Worm (Caenorhabditis elegans) whole organism, L4 larva: ENCODE measurements around the gene srj-23.

Source experiments
- D1046.2 ChIP-seq: fragments of 200-800 bp; sonication (Bioruptor generic); IDR thresholded peaks from 2 replicates; pipeline ENCODE4 v1.3.6; 2022; ENCODE audit warnings: missing genetic modification characterization, missing compliant biosample characterization
- F10B5.3 ChIP-seq: sonication (generic microtip); optimal IDR thresholded peaks from 2 replicates; lab custom pipeline; 2016; ENCODE audit warnings: mild to moderate bottlenecking, missing genetic modification characterization, missing compliant biosample characterization
- arid-1 ChIP-seq: fragments of 200-800 bp; sonication (Bioruptor generic); conservative IDR thresholded peaks from 2 replicates; pipeline ENCODE4 v1.3.6; 2022; ENCODE audit warnings: missing genetic modification reagents, missing genetic modification characterization, missing compliant biosample characterization
- ceh-20 ChIP-seq: fragments of 200-800 bp; sonication (Bioruptor generic); IDR thresholded peaks from 2 replicates; pipeline ENCODE4 v1.3.6; 2022; ENCODE audit warnings: missing genetic modification reagents, missing genetic modification characterization, missing compliant biosample characterization
- ceh-82 ChIP-seq: sonication (generic microtip); optimal IDR thresholded peaks from 2 replicates; lab custom pipeline; 2017; ENCODE audit warnings: missing biosample characterization, missing genetic modification characterization
- ctbp-1 ChIP-seq: fragments of 200-800 bp; sonication (Bioruptor generic); IDR thresholded peaks from 2 replicates; pipeline ENCODE4 v1.3.6; 2022; ENCODE audit warnings: missing genetic modification reagents, missing genetic modification characterization, missing compliant biosample characterization
- daf-12 ChIP-seq: fragments of 150-350 bp; optimal IDR thresholded peaks from 2 replicates; lab custom pipeline; 2014; ENCODE audit warnings: missing biosample characterization, missing genetic modification reagents, missing genetic modification characterization
- daf-16 ChIP-seq, 3 experiments: sonication (generic microtip); optimal IDR thresholded peaks; 2 replicates each; lab custom pipeline; 2016 to 2017; ENCODE audit warnings: missing genetic modification characterization in 3 of 3, missing genetic modification reagents in 3 of 3, mild to moderate bottlenecking in 2 of 3, missing compliant biosample characterization in 2 of 3, missing biosample characterization in 1 of 3, moderate library complexity in 1 of 3
- dmd-6 ChIP-seq: fragments of 200-800 bp; sonication (Bioruptor generic); IDR thresholded peaks from 2 replicates; pipeline ENCODE4 v1.3.6; 2022; ENCODE audit warnings: missing genetic modification reagents, missing genetic modification characterization, missing compliant biosample characterization
- dmd-9 ChIP-seq: fragments of 200-800 bp; sonication (Bioruptor generic); IDR thresholded peaks from 2 replicates; pipeline ENCODE4 v1.3.6; 2022; ENCODE audit warnings: missing genetic modification reagents, missing genetic modification characterization, missing compliant biosample characterization
- dve-1 ChIP-seq: sonication (generic microtip); optimal IDR thresholded peaks from 2 replicates; lab custom pipeline; 2017; ENCODE audit warnings: antibody characterized with exemption, mild to moderate bottlenecking, missing genetic modification characterization, missing compliant biosample characterization; ENCODE audit not compliant: insufficient read depth
- egl-27 ChIP-seq: sonication (generic microtip); optimal IDR thresholded peaks from 3 replicates; lab custom pipeline; 2017; ENCODE audit warnings: missing biosample characterization, missing genetic modification reagents, missing genetic modification characterization
- egl-43 ChIP-seq: fragments of 200-800 bp; sonication (Bioruptor generic); IDR thresholded peaks from 2 replicates; pipeline ENCODE4 v1.3.6; 2022; ENCODE audit warnings: missing genetic modification reagents, missing genetic modification characterization, missing compliant biosample characterization
- fkh-10 ChIP-seq: fragments of 150-350 bp; optimal IDR thresholded peaks from 2 replicates; lab custom pipeline; 2014; ENCODE audit warnings: missing biosample characterization, missing genetic modification reagents, missing genetic modification characterization
- gei-8 ChIP-seq: fragments of 200-800 bp; sonication (Bioruptor generic); optimal IDR thresholded peaks from 2 replicates; lab custom pipeline; 2018; ENCODE audit warnings: mild to moderate bottlenecking, missing genetic modification characterization, missing compliant biosample characterization
- hif-1 ChIP-seq, 2 experiments: sonication (generic microtip); optimal IDR thresholded peaks; 2 replicates each; lab custom pipeline; 2016 to 2017; ENCODE audit warnings: missing compliant biosample characterization in 2 of 2, missing genetic modification characterization in 2 of 2, missing genetic modification reagents in 2 of 2, missing genotype in 2 of 2, mild to moderate bottlenecking in 1 of 2
- hlh-11 ChIP-seq: fragments of 200-800 bp; sonication (Bioruptor generic); optimal IDR thresholded peaks from 2 replicates; lab custom pipeline; 2018; ENCODE audit warnings: mild to moderate bottlenecking, missing genetic modification characterization, missing compliant biosample characterization
- hmg-1.1 ChIP-seq: fragments of 200-800 bp; sonication (Bioruptor generic); IDR thresholded peaks from 2 replicates; pipeline ENCODE4 v1.3.6; 2022; ENCODE audit warnings: missing genetic modification reagents, missing genetic modification characterization, missing compliant biosample characterization
- lin-1 ChIP-seq: fragments of 200-800 bp; sonication (Bioruptor generic); IDR thresholded peaks from 2 replicates; pipeline ENCODE4 v1.3.6; 2022; ENCODE audit warnings: missing genetic modification reagents, missing genetic modification characterization, missing compliant biosample characterization
- lin-15B ChIP-seq: fragments of 150-350 bp; sonication (generic microtip); optimal IDR thresholded peaks from 3 replicates; lab custom pipeline; 2014; ENCODE audit warnings: missing biosample characterization, missing genetic modification characterization
- lin-29 ChIP-seq: fragments of 200-800 bp; sonication (Bioruptor generic); IDR thresholded peaks from 2 replicates; pipeline ENCODE4 v1.3.6; 2022; ENCODE audit warnings: missing genetic modification reagents, missing genetic modification characterization, missing compliant biosample characterization
- lin-38 ChIP-seq: fragments of 200-800 bp; sonication (Bioruptor generic); IDR thresholded peaks from 2 replicates; pipeline ENCODE4 v1.3.6; 2022; ENCODE audit warnings: missing genetic modification reagents, missing genetic modification characterization, missing compliant biosample characterization
- lin-39 ChIP-seq: fragments of 150-350 bp; optimal IDR thresholded peaks from 2 replicates; lab custom pipeline; 2014; ENCODE audit warnings: missing biosample characterization, missing genetic modification reagents, missing genetic modification characterization
- mdl-1 ChIP-seq, 2 experiments: fragments of 150-350 bp in 1 of 2; sonication (generic microtip) in 1 of 2; optimal IDR thresholded peaks; 2 replicates each; lab custom pipeline; 2014 to 2017; ENCODE audit warnings: missing biosample characterization in 2 of 2, missing genetic modification characterization in 2 of 2
- mep-1 ChIP-seq: fragments of 150-350 bp; sonication (generic microtip); optimal IDR thresholded peaks from 3 replicates; lab custom pipeline; 2014; ENCODE audit warnings: missing biosample characterization, missing genetic modification characterization
- mxl-2 ChIP-seq: fragments of 200-800 bp; sonication (Bioruptor generic); conservative IDR thresholded peaks from 2 replicates; pipeline ENCODE4 v1.3.6; 2022; ENCODE audit warnings: missing genetic modification reagents, missing genetic modification characterization, missing compliant biosample characterization
- nhr-10 ChIP-seq: fragments of 150-350 bp; optimal IDR thresholded peaks from 2 replicates; lab custom pipeline; 2014; ENCODE audit warnings: missing biosample characterization, missing genetic modification characterization
- nhr-102 ChIP-seq: sonication (generic microtip); optimal IDR thresholded peaks from 2 replicates; lab custom pipeline; 2016; ENCODE audit warnings: mild to moderate bottlenecking, missing genetic modification characterization, moderate library complexity, missing compliant biosample characterization
- nhr-111 ChIP-seq: fragments of 200-800 bp; sonication (Bioruptor generic); optimal IDR thresholded peaks from 2 replicates; lab custom pipeline; 2018; ENCODE audit warnings: mild to moderate bottlenecking, missing genetic modification characterization, missing compliant biosample characterization
- nhr-25 ChIP-seq: sonication (generic microtip); optimal IDR thresholded peaks from 2 replicates; lab custom pipeline; 2017; ENCODE audit warnings: missing genetic modification characterization, mild to moderate bottlenecking, missing compliant biosample characterization, antibody characterized with exemption, moderate library complexity, borderline replicate concordance; ENCODE audit not compliant: insufficient read depth
- nhr-42 ChIP-seq: fragments of 200-800 bp; sonication (Bioruptor generic); IDR thresholded peaks from 2 replicates; pipeline ENCODE4 v1.3.6; 2022; ENCODE audit warnings: missing genetic modification characterization, missing compliant biosample characterization
- nhr-6 ChIP-seq: fragments of 150-350 bp; optimal IDR thresholded peaks from 2 replicates; lab custom pipeline; 2014; ENCODE audit warnings: missing biosample characterization, missing genetic modification characterization
- pha-4 ChIP-seq, 2 experiments: fragments of 150-350 bp in 1 of 2; fragments of 200-800 bp in 1 of 2; sonication (Bioruptor generic) in 1 of 2; IDR thresholded peaks in 1 of 2; optimal IDR thresholded peaks in 1 of 2; 2 replicates each; pipeline versions ENCODE4 v1.3.6 to Lab custom; 2014 to 2022; ENCODE audit warnings: missing genetic modification characterization in 2 of 2, missing genetic modification reagents in 2 of 2, missing biosample characterization in 1 of 2, missing compliant biosample characterization in 1 of 2
- rbr-2 ChIP-seq: sonication (generic microtip); optimal IDR thresholded peaks from 2 replicates; lab custom pipeline; 2016; ENCODE audit warnings: missing genotype, missing genetic modification characterization, missing compliant biosample characterization
- snpc-1.2 ChIP-seq: fragments of 200-800 bp; sonication (Bioruptor generic); IDR thresholded peaks from 2 replicates; pipeline ENCODE4 v1.3.6; 2022; ENCODE audit warnings: missing genetic modification reagents, missing genetic modification characterization, missing compliant biosample characterization
- snpc-4 ChIP-seq: fragments of 150-350 bp; optimal IDR thresholded peaks from 2 replicates; lab custom pipeline; 2014; ENCODE audit warnings: missing biosample characterization, missing genetic modification characterization
- spr-3 ChIP-seq: fragments of 200-800 bp; sonication (Bioruptor generic); optimal IDR thresholded peaks from 2 replicates; lab custom pipeline; 2018; ENCODE audit warnings: mild to moderate bottlenecking, missing genetic modification characterization, missing compliant biosample characterization
- tra-1 ChIP-seq: fragments of 200-800 bp; sonication (Bioruptor generic); IDR thresholded peaks from 2 replicates; pipeline ENCODE4 v1.3.6; 2022; ENCODE audit warnings: missing genetic modification reagents, missing genetic modification characterization, missing compliant biosample characterization
- zip-11 ChIP-seq: fragments of 200-800 bp; sonication (Bioruptor generic); IDR thresholded peaks from 2 replicates; pipeline ENCODE4 v1.3.6; 2022; ENCODE audit warnings: missing genetic modification characterization, missing compliant biosample characterization
- zip-2 ChIP-seq: fragments of 150-350 bp; optimal IDR thresholded peaks from 2 replicates; lab custom pipeline; 2014; ENCODE audit warnings: missing biosample characterization, missing genetic modification characterization
- ztf-11 ChIP-seq: fragments of 150-350 bp; optimal IDR thresholded peaks from 2 replicates; lab custom pipeline; 2014; ENCODE audit warnings: missing biosample characterization, missing genetic modification characterization

Gene srj-23

ce11 chrV:1451334-1451733, at the start of gene srj-23:
Gene srj-23, plus strand, starts transcription at chrV:1451634.
- TF ChIP-seq ztf-11 (no peak), rbr-2 (tag; lab: Kevin White, UChicago) (no peak), lin-1 (GFP tag; lab: Robert Waterston, UW) (no peak), nhr-42 (no peak), hlh-11 (tag; lab: Kevin White, UChicago) (no peak), hmg-1.1 (GFP tag; lab: Robert Waterston, UW) (no peak), mep-1 (tag; lab: Kevin White, UChicago) (no peak), lin-29 (GFP tag; lab: Robert Waterston, UW) (no peak), F10B5.3 (tag; lab: Kevin White, UChicago) (no peak)

DNA sequence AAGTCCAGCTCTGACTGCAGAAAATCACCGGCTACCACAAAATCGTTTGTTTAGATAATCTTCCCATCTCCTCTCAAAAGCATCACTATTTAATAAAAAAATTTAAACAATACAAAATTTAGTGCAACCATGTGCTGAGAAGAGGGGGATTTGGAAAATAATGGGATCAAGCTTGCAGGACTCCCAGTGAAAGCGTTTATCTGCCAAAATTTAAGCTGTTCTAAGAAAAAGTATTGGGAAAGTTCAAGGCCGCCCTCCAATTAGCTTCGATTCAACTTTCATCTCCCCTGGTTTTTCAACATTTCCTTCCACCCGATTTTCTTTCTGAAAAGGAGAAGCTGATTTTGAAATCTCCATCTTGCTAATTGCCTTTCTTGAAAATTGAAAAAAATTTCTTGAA, 43.3 kb upstream of the srj-23 start:
- TF ChIP-seq fkh-10 (GFP tag; lab: Kevin White, UChicago), result no peak
- TF ChIP-seq nhr-10 (tag; lab: Kevin White, UChicago), result no peak
- TF ChIP-seq ceh-82 (tag; lab: Kevin White, UChicago), result no peak
- no peak for TF ChIP-seq mdl-1 (tag; optimal IDR thresholded peaks at IDR 0.05; lab: Kevin White, UChicago)
- TF ChIP-seq lin-29 (GFP tag; lab: Robert Waterston, UW), result no peak
- no peak for TF ChIP-seq nhr-111 (GFP tag; lab: Kevin White, UChicago)

- TF ChIP-seq nhr-111 (GFP tag; lab: Kevin White, UChicago) (no peak), dmd-6 (GFP tag; lab: Robert Waterston, UW) (no peak), arid-1 (GFP tag; lab: Robert Waterston, UW) (no peak), daf-12 (tag; lab: Kevin White, UChicago) (no peak), nhr-6 (tag; lab: Kevin White, UChicago) (no peak), nhr-102 (no peak), snpc-1.2 (GFP tag; lab: Robert Waterston, UW) (no peak), ceh-82 (tag; lab: Kevin White, UChicago) (no peak), egl-43 (GFP tag; lab: Robert Waterston, UW) (no peak), lin-15B (no peak), nhr-25 (no peak), spr-3 (GFP tag; lab: Kevin White, UChicago) (no peak)
Observed at ce11 chrV:1410727-1411126, 40.7 kb upstream of the srj-23 start.

ce11 chrV:1411459-1411858, 40.0 kb upstream of the srj-23 start, which contains the start of gene snt-5:
Gene snt-5, minus strand, starts transcription at chrV:1411559.
- no peak for TF ChIP-seq zip-11 (GFP tag; lab: Robert Waterston, UW)
- no peak for TF ChIP-seq ztf-11
- no peak for TF ChIP-seq pha-4 (GFP tag; IDR thresholded peaks at IDR 0.05; lab: Robert Waterston, UW)
- TF ChIP-seq pha-4 (tag; optimal IDR thresholded peaks at IDR 0.05; lab: Kevin White, UChicago), result no peak
- no peak for TF ChIP-seq gei-8 (GFP tag; lab: Kevin White, UChicago)

ce11 chrV:1414615-1415433, 36.6 kb upstream of the srj-23 start:
- no peak for TF ChIP-seq rbr-2 (tag; lab: Kevin White, UChicago)
- no peak for TF ChIP-seq lin-38 (GFP tag; lab: Robert Waterston, UW)
- no peak for TF ChIP-seq ctbp-1
- TF ChIP-seq ceh-20 (GFP tag; lab: Robert Waterston, UW), result no peak
- TF ChIP-seq lin-1 (GFP tag; lab: Robert Waterston, UW), result no peak
- no peak for TF ChIP-seq snpc-4 (tag; lab: Kevin White, UChicago)
- no peak for TF ChIP-seq dmd-9
- TF ChIP-seq egl-27 (tag; lab: Kevin White, UChicago), result no peak
- TF ChIP-seq F10B5.3 (tag; lab: Kevin White, UChicago), result no peak
- peak in 1 of 2 experiments; percentile 49 for TF ChIP-seq hif-1 (tag; optimal IDR thresholded peaks at IDR 0.05; lab: Kevin White, UChicago)
- TF ChIP-seq dve-1 (tag; lab: Kevin White, UChicago), result peak; percentile 27
- TF ChIP-seq spr-3 (GFP tag; lab: Kevin White, UChicago), result no peak
- no peak for TF ChIP-seq mxl-2 (GFP tag; lab: Robert Waterston, UW)
- TF ChIP-seq D1046.2 (GFP tag; lab: Robert Waterston, UW), result no peak
- TF ChIP-seq lin-39 (tag; lab: Kevin White, UChicago), result no peak
- TF ChIP-seq daf-16 (GFP tag; optimal IDR thresholded peaks at IDR 0.05; lab: Kevin White, UChicago), result no peak
- peak; percentile 22 for TF ChIP-seq daf-16 (tag; optimal IDR thresholded peaks at IDR 0.05; lab: Kevin White, UChicago)
- TF ChIP-seq tra-1 (GFP tag; lab: Robert Waterston, UW), result no peak
- TF ChIP-seq zip-2, result no peak
